Worm (Caenorhabditis elegans) whole organism, L2 larva: ENCODE measurements around the gene cutl-15.

Experiments
- F13H6.1 ChIP-seq: sonication (generic microtip); optimal IDR thresholded peaks from 2 replicates; lab custom pipeline; 2016; ENCODE audit warnings: missing genetic modification characterization, missing compliant biosample characterization
- ZK546.5 ChIP-seq: sonication (generic microtip); optimal IDR thresholded peaks from 2 replicates; lab custom pipeline; 2017; ENCODE audit warnings: missing biosample characterization, missing genetic modification characterization
- ama-1 ChIP-seq: fragments of 150-350 bp; optimal IDR thresholded peaks from 2 replicates; lab custom pipeline; 2018; ENCODE audit warnings: inconsistent platforms
- ceh-82 ChIP-seq: fragments of 150-350 bp; optimal IDR thresholded peaks from 2 replicates; lab custom pipeline; 2014; ENCODE audit warnings: missing biosample characterization, missing genetic modification characterization
- crh-2 ChIP-seq: sonication (generic microtip); optimal IDR thresholded peaks from 2 replicates; lab custom pipeline; 2017; ENCODE audit warnings: missing biosample characterization, missing genetic modification characterization
- nhr-12 ChIP-seq: fragments of 150-350 bp; optimal IDR thresholded peaks from 2 replicates; lab custom pipeline; 2014; ENCODE audit warnings: missing biosample characterization, missing genetic modification characterization
- sma-3 ChIP-seq: sonication (generic microtip); optimal IDR thresholded peaks from 2 replicates; lab custom pipeline; 2016; ENCODE audit warnings: missing genetic modification reagents, missing genetic modification characterization, missing compliant biosample characterization
- snpc-4 ChIP-seq: fragments of 150-350 bp; optimal IDR thresholded peaks from 2 replicates; lab custom pipeline; 2014; ENCODE audit warnings: missing biosample characterization, missing genetic modification characterization
- unc-39 ChIP-seq: fragments of 150-350 bp; optimal IDR thresholded peaks from 2 replicates; lab custom pipeline; 2014; ENCODE audit warnings: missing biosample characterization, missing genetic modification characterization
- ztf-11 ChIP-seq: sonication (generic microtip); optimal IDR thresholded peaks from 2 replicates; lab custom pipeline; 2017; ENCODE audit warnings: missing biosample characterization, missing genetic modification characterization

- no peak for TF ChIP-seq ztf-11 (tag; lab: Kevin White, UChicago)
- TF ChIP-seq ama-1 = no peak
- no peak for TF ChIP-seq F13H6.1 (tag; lab: Kevin White, UChicago)
- TF ChIP-seq unc-39 = no peak
- no peak for TF ChIP-seq snpc-4 (tag; lab: Kevin White, UChicago)
- TF ChIP-seq nhr-12 = no peak
- TF ChIP-seq ZK546.5 = no peak
- TF ChIP-seq ceh-82 (tag; lab: Kevin White, UChicago) = no peak
- TF ChIP-seq sma-3 (GFP tag; lab: Kevin White, UChicago) = no peak
- TF ChIP-seq crh-2 (tag; lab: Kevin White, UChicago) = no peak
These were observed 27.2 kb downstream of the cutl-15 start for ce11 chrII:8920315-8920714.
